Worm (Caenorhabditis elegans): Measurements from ENCODE around the gene crh-2.

crh-2 gene

ce11 chrII:5220648-5221047, 33.3 kb upstream of the crh-2 start:
- TF ChIP-seq ztf-29 (GFP tag; IDR thresholded peaks at IDR 0.05): no peak
- no peak for TF ChIP-seq cog-1 (tag; optimal IDR thresholded peaks at IDR 0.05)
- TF ChIP-seq tab-1 (GFP tag; IDR thresholded peaks at IDR 0.05): no peak

- TF ChIP-seq ref-1 (GFP tag; conservative IDR thresholded peaks at IDR 0.05) (no peak), T22C8.4 (GFP tag; IDR thresholded peaks at IDR 0.05) (no peak), ztf-29 (GFP tag; IDR thresholded peaks at IDR 0.05) (no peak), klf-2 (GFP tag; conservative IDR thresholded peaks at IDR 0.05) (no peak)
These were observed 31.0 kb upstream of the crh-2 start for ce11 chrII:5218349-5218748.

- TF ChIP-seq med-1 (GFP tag; optimal IDR thresholded peaks at IDR 0.05; ENCODE audit: insufficient read depth) (no peak), ztf-29 (GFP tag; IDR thresholded peaks at IDR 0.05) (no peak), cog-1 (tag; optimal IDR thresholded peaks at IDR 0.05) (no peak), ref-1 (GFP tag; conservative IDR thresholded peaks at IDR 0.05) (no peak), flt-1 (GFP tag; IDR thresholded peaks at IDR 0.05) (no peak), ztf-23 (GFP tag; IDR thresholded peaks at IDR 0.05) (no peak)
These were observed 25.3 kb upstream of the crh-2 start, which contains the start of gene C34F11.1 for ce11 chrII:5212675-5213074. TSS of gene C34F11.1 (plus strand) at chrII:5212975.

ce11 chrII:5211970-5212369, 24.6 kb upstream of the crh-2 start, which contains the start of gene C34F11.2:
TSS of gene C34F11.2 (plus strand) at chrII:5212270.
- no peak for TF ChIP-seq ztf-23 (GFP tag; IDR thresholded peaks at IDR 0.05)
- TF ChIP-seq cog-1 (tag; optimal IDR thresholded peaks at IDR 0.05): no peak
- no peak for TF ChIP-seq flt-1 (GFP tag; IDR thresholded peaks at IDR 0.05)
- no peak for TF ChIP-seq ztf-29 (GFP tag; IDR thresholded peaks at IDR 0.05)
- no peak for TF ChIP-seq tab-1 (GFP tag; IDR thresholded peaks at IDR 0.05)
- TF ChIP-seq ref-1 (GFP tag; conservative IDR thresholded peaks at IDR 0.05): no peak
- no peak for TF ChIP-seq T22C8.4 (GFP tag; IDR thresholded peaks at IDR 0.05)
- no peak for TF ChIP-seq med-1 (GFP tag; optimal IDR thresholded peaks at IDR 0.05; ENCODE audit: insufficient read depth)
- no peak for TF ChIP-seq klf-2 (GFP tag; conservative IDR thresholded peaks at IDR 0.05)

- TF ChIP-seq T22C8.4 (GFP tag; IDR thresholded peaks at IDR 0.05) (no peak), klf-2 (GFP tag; conservative IDR thresholded peaks at IDR 0.05) (no peak), ztf-23 (GFP tag; IDR thresholded peaks at IDR 0.05) (no peak), med-1 (GFP tag; optimal IDR thresholded peaks at IDR 0.05; ENCODE audit: insufficient read depth) (no peak), cog-1 (tag; optimal IDR thresholded peaks at IDR 0.05) (no peak), tab-1 (GFP tag; IDR thresholded peaks at IDR 0.05) (no peak), ztf-29 (GFP tag; IDR thresholded peaks at IDR 0.05) (no peak), flt-1 (GFP tag; IDR thresholded peaks at IDR 0.05) (no peak), ref-1 (GFP tag; conservative IDR thresholded peaks at IDR 0.05) (no peak)
These were observed 23.5 kb upstream of the crh-2 start, which contains the start of gene C34F11.8 for ce11 chrII:5210830-5211229. TSS of gene C34F11.8 (minus strand) at chrII:5210964.

- TF ChIP-seq tab-1 (GFP tag; IDR thresholded peaks at IDR 0.05): no peak
- TF ChIP-seq ztf-23 (GFP tag; IDR thresholded peaks at IDR 0.05): no peak
- no peak for TF ChIP-seq ztf-29 (GFP tag; IDR thresholded peaks at IDR 0.05)
- no peak for TF ChIP-seq T22C8.4 (GFP tag; IDR thresholded peaks at IDR 0.05)
- no peak for TF ChIP-seq flt-1 (GFP tag; IDR thresholded peaks at IDR 0.05)
These were observed 21.8 kb upstream of the crh-2 start for ce11 chrII:5209122-5209521.

ce11 chrII:5205286-5205685, 17.9 kb upstream of the crh-2 start:
- TF ChIP-seq ztf-29 (GFP tag; IDR thresholded peaks at IDR 0.05) (no peak), T22C8.4 (GFP tag; IDR thresholded peaks at IDR 0.05) (no peak), flt-1 (GFP tag; IDR thresholded peaks at IDR 0.05) (no peak), cog-1 (tag; optimal IDR thresholded peaks at IDR 0.05) (no peak), tab-1 (GFP tag; IDR thresholded peaks at IDR 0.05) (no peak), ref-1 (GFP tag; conservative IDR thresholded peaks at IDR 0.05) (no peak), ztf-23 (GFP tag; IDR thresholded peaks at IDR 0.05) (no peak), klf-2 (GFP tag; conservative IDR thresholded peaks at IDR 0.05) (no peak), med-1 (GFP tag; optimal IDR thresholded peaks at IDR 0.05; ENCODE audit: insufficient read depth) (no peak)

ce11 chrII:5202930-5203329, 15.6 kb upstream of the crh-2 start, which contains the start of gene ampd-1:
TSS of gene ampd-1 (plus strand) at chrII:5203322.
- TF ChIP-seq ztf-29 (GFP tag; IDR thresholded peaks at IDR 0.05) (no peak), flt-1 (GFP tag; IDR thresholded peaks at IDR 0.05) (no peak), ztf-23 (GFP tag; IDR thresholded peaks at IDR 0.05) (no peak), cog-1 (tag; optimal IDR thresholded peaks at IDR 0.05) (no peak), tab-1 (GFP tag; IDR thresholded peaks at IDR 0.05) (no peak), T22C8.4 (GFP tag; IDR thresholded peaks at IDR 0.05) (no peak), klf-2 (GFP tag; conservative IDR thresholded peaks at IDR 0.05) (no peak), med-1 (GFP tag; optimal IDR thresholded peaks at IDR 0.05; ENCODE audit: insufficient read depth) (no peak), ref-1 (GFP tag; conservative IDR thresholded peaks at IDR 0.05) (no peak)

ce11 chrII:5201922-5202562, 14.7 kb upstream of the crh-2 start:
- no peak for TF ChIP-seq tab-1 (GFP tag; IDR thresholded peaks at IDR 0.05)
- TF ChIP-seq flt-1 (GFP tag; IDR thresholded peaks at IDR 0.05): no peak
- TF ChIP-seq cog-1 (tag; optimal IDR thresholded peaks at IDR 0.05): no peak
- no peak for TF ChIP-seq klf-2 (GFP tag; conservative IDR thresholded peaks at IDR 0.05)
- no peak for TF ChIP-seq ztf-23 (GFP tag; IDR thresholded peaks at IDR 0.05)
- no peak for TF ChIP-seq ref-1 (GFP tag; conservative IDR thresholded peaks at IDR 0.05)
- no peak for TF ChIP-seq T22C8.4 (GFP tag; IDR thresholded peaks at IDR 0.05)
- TF ChIP-seq med-1 (GFP tag; optimal IDR thresholded peaks at IDR 0.05; ENCODE audit: insufficient read depth): no peak
- no peak for TF ChIP-seq ztf-29 (GFP tag; IDR thresholded peaks at IDR 0.05)

ce11 chrII:5200987-5201582, 13.7 kb upstream of the crh-2 start:
- TF ChIP-seq ztf-23 (GFP tag; IDR thresholded peaks at IDR 0.05) (no peak), med-1 (GFP tag; optimal IDR thresholded peaks at IDR 0.05; ENCODE audit: insufficient read depth) (no peak)

All from whole organism, midembryonic.